Worm (Caenorhabditis elegans): ENCODE measurements around the gene C25H3.1.

C25H3.1 gene

ce11 chrII:5660736-5661734 lies 37.8 kb upstream of the C25H3.1 start, which contains the start of the genes ift-43 and mdt-26 (continued):
- TF ChIP-seq aha-1 (tag; optimal IDR thresholded peaks at IDR 0.05) (peak; percentile 2), nhr-12 (tag; optimal IDR thresholded peaks at IDR 0.05) (no peak), lin-14 (GFP tag; optimal IDR thresholded peaks at IDR 0.05) (peak; percentile 76), hpl-2 (GFP tag; optimal IDR thresholded peaks at IDR 0.05) (peak; percentile 49), ceh-88 (GFP tag; IDR thresholded peaks at IDR 0.05) (peak; percentile 71), fkh-10 (GFP tag; optimal IDR thresholded peaks at IDR 0.05) (peak; percentile 76), ztf-11 (tag; optimal IDR thresholded peaks at IDR 0.05) (peak in 1 of 2 experiments; percentile 82), lir-3 (tag; optimal IDR thresholded peaks at IDR 0.05; ENCODE audit: poor library complexity) (peak; percentile 53), nhr-71 (tag; optimal IDR thresholded peaks at IDR 0.05) (peak; percentile 93), unc-62 (GFP tag; optimal IDR thresholded peaks at IDR 0.05) (no peak), nhr-20 (tag; optimal IDR thresholded peaks at IDR 0.05) (peak; percentile 90), hlh-4 (tag; optimal IDR thresholded peaks at IDR 0.05) (peak; percentile 20), efl-3 (GFP tag; optimal IDR thresholded peaks at IDR 0.05) (peak; percentile 74), vab-15 (tag; optimal IDR thresholded peaks at IDR 0.05) (no peak), unc-98 (GFP tag; IDR thresholded peaks at IDR 0.05) (no peak), mab-9 (GFP tag; IDR thresholded peaks at IDR 0.05) (peak; percentile 80), rnt-1 (tag; optimal IDR thresholded peaks at IDR 0.05) (peak; percentile 78), nhr-11 (tag; optimal IDR thresholded peaks at IDR 0.05) (peak; percentile 1), lsy-2 (tag; optimal IDR thresholded peaks at IDR 0.05) (peak; percentile 83 to 90), ceh-82 (tag; optimal IDR thresholded peaks at IDR 0.05) (peak; percentile 17 to 89 (median 77)), jun-1 (tag; optimal IDR thresholded peaks at IDR 0.05) (peak; percentile 82), ces-1 (GFP tag; optimal IDR thresholded peaks at IDR 0.05) (no peak), ceh-63 (GFP tag; optimal IDR thresholded peaks at IDR 0.05) (peak; percentile 15), nhr-84 (tag; optimal IDR thresholded peaks at IDR 0.05) (no peak), mdl-1 (tag; optimal IDR thresholded peaks at IDR 0.05) (peak in 1 of 2 experiments; percentile 78), unc-86 (tag; optimal IDR thresholded peaks at IDR 0.05) (peak; percentile 88), hlh-17 (GFP tag; optimal IDR thresholded peaks at IDR 0.05; ENCODE audit: borderline replicate concordance) (peak; percentile 54), fkh-8 (tag; optimal IDR thresholded peaks at IDR 0.05) (peak; percentile 90), F16B12.6 (tag; optimal IDR thresholded peaks at IDR 0.05) (peak; percentile 48), zip-4 (GFP tag; optimal IDR thresholded peaks at IDR 0.05) (peak; percentile 77), lin-15B (tag; optimal IDR thresholded peaks at IDR 0.05) (peak; percentile 67), mef-2 (tag; optimal IDR thresholded peaks at IDR 0.05) (no peak), unc-130 (tag; optimal IDR thresholded peaks at IDR 0.05) (no peak), nhr-77 (tag; optimal IDR thresholded peaks at IDR 0.05) (peak; percentile 66), nhr-47 (tag; optimal IDR thresholded peaks at IDR 0.05) (peak; percentile 94), C04F5.9 (tag; optimal IDR thresholded peaks at IDR 0.05) (peak; percentile 56), irx-1 (tag; optimal IDR thresholded peaks at IDR 0.05) (peak; percentile 87), tlp-1 (tag; optimal IDR thresholded peaks at IDR 0.05) (no peak), mep-1 (tag; optimal IDR thresholded peaks at IDR 0.05) (peak; percentile 74), skn-1 (tag; optimal IDR thresholded peaks at IDR 0.05) (peak; percentile 84), nhr-85 (tag) (peak; percentile 87), snpc-4 (tag; optimal IDR thresholded peaks at IDR 0.05) (peak; percentile 58)
